Worm (Caenorhabditis elegans) whole organism, late embryonic: ENCODE results near the gene mrpl-45.

ENCODE experiments used
- K02D7.2 ChIP-seq: sonication (generic microtip); optimal IDR thresholded peaks from 2 replicates; lab custom pipeline; 2017; ENCODE audit warnings: mild to moderate bottlenecking, missing genetic modification characterization, missing compliant biosample characterization
- ama-1 ChIP-seq: fragments of 150-350 bp; optimal IDR thresholded peaks from 2 replicates; lab custom pipeline; 2014
- ceh-9 ChIP-seq: sonication (generic microtip); optimal IDR thresholded peaks from 2 replicates; lab custom pipeline; 2016; ENCODE audit warnings: mild to moderate bottlenecking, missing genetic modification characterization, inconsistent platforms, missing compliant biosample characterization
- fkh-10 ChIP-seq: fragments of 150-350 bp; optimal IDR thresholded peaks from 2 replicates; lab custom pipeline; 2014; ENCODE audit warnings: missing biosample characterization, missing genetic modification reagents, missing genetic modification characterization
- fkh-6 ChIP-seq: sonication (generic microtip); optimal IDR thresholded peaks from 2 replicates; lab custom pipeline; 2016; ENCODE audit warnings: missing genetic modification characterization, missing compliant biosample characterization
- nhr-232 ChIP-seq: sonication (generic microtip); optimal IDR thresholded peaks from 2 replicates; lab custom pipeline; 2016; ENCODE audit warnings: missing genetic modification characterization, missing compliant biosample characterization
- npax-4 ChIP-seq: sonication (generic microtip); optimal IDR thresholded peaks from 2 replicates; lab custom pipeline; 2016; ENCODE audit warnings: missing genetic modification characterization, missing compliant biosample characterization
- sox-4 ChIP-seq: sonication (generic microtip); optimal IDR thresholded peaks from 2 replicates; lab custom pipeline; 2017; ENCODE audit warnings: mild to moderate bottlenecking, missing genetic modification characterization, inconsistent platforms, missing compliant biosample characterization
- unc-86 ChIP-seq: sonication (generic microtip); optimal IDR thresholded peaks from 2 replicates; lab custom pipeline; 2016; ENCODE audit warnings: missing genetic modification characterization, missing compliant biosample characterization

DNA sequence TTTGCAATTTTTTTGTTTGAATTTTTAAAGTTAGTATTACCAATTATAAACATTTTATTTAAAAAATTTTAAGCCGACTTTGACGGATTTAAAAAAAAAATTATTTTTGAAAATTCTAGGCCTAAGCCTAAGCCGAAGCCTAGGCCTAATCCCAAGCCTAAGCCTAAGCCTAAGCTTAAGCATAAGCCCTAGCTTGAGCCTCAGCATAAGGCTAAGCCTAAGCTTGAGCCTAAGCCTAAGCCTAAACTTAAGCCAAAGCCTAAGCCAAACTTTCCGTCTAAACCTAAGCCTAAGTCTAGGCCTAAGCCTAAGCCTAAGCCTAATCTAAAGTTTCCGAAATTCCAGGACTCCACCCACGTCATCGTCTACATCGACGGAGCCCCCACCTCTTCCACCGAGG is 32.2 kb downstream of the mrpl-45 start:
- TF ChIP-seq K02D7.2 (tag; lab: Kevin White, UChicago) (no peak), sox-4 (tag; lab: Kevin White, UChicago) (no peak), unc-86 (tag; lab: Kevin White, UChicago) (no peak), ama-1 (no peak), nhr-232 (no peak), fkh-6 (tag; lab: Kevin White, UChicago) (no peak), ceh-9 (no peak), npax-4 (tag; lab: Kevin White, UChicago) (no peak), fkh-10 (GFP tag; lab: Kevin White, UChicago) (no peak)
